Fruit fly (Drosophila melanogaster) whole organism, embryonic: ENCODE data around the gene CG10508.

Experiments
- Abd-B ChIP-seq: fragments of 200-800 bp; sonication (Bioruptor generic); optimal IDR thresholded peaks from 2 replicates; lab custom pipeline; 2018; ENCODE audit warnings: missing biosample characterization, mild to moderate bottlenecking, missing genetic modification characterization, moderate library complexity
- Adf1 ChIP-seq: fragments of 200-800 bp; sonication (Bioruptor generic); IDR thresholded peaks from 2 replicates; pipeline ENCODE4 v1.3.6; 2022; ENCODE audit warnings: missing biosample characterization, missing genetic modification characterization
- B-H2 ChIP-seq: fragments of 200-800 bp; sonication (Bioruptor generic); optimal IDR thresholded peaks from 2 replicates; lab custom pipeline; 2018; ENCODE audit warnings: missing biosample characterization, mild to moderate bottlenecking, missing genetic modification characterization
- Bdp1 ChIP-seq: fragments of 200-800 bp; sonication (Bioruptor generic); optimal IDR thresholded peaks from 3 replicates; lab custom pipeline; 2016; ENCODE audit warnings: missing biosample characterization, missing genetic modification characterization
- Bteb2 ChIP-seq: fragments of 200-800 bp; sonication (Bioruptor generic); optimal IDR thresholded peaks from 2 replicates; lab custom pipeline; 2016; ENCODE audit warnings: missing biosample characterization, missing genetic modification characterization
- CG10654 ChIP-seq: fragments of 200-800 bp; sonication (Bioruptor generic); optimal IDR thresholded peaks from 2 replicates; lab custom pipeline; 2016; ENCODE audit warnings: missing biosample characterization, missing genetic modification characterization
- CG11560 ChIP-seq: fragments of 200-800 bp; sonication (Bioruptor generic); IDR thresholded peaks from 3 replicates; pipeline ENCODE4 v1.3.6; 2022; ENCODE audit warnings: missing biosample characterization, missing genetic modification characterization
- CG12104 ChIP-seq: fragments of 200-800 bp; sonication (Bioruptor generic); optimal IDR thresholded peaks from 3 replicates; lab custom pipeline; 2016; ENCODE audit warnings: missing biosample characterization, missing genetic modification characterization
- CG12236 ChIP-seq: fragments of 200-800 bp; sonication (Bioruptor generic); optimal IDR thresholded peaks from 2 replicates; lab custom pipeline; 2016; ENCODE audit warnings: missing biosample characterization, missing genetic modification characterization
- CG14050 ChIP-seq: fragments of 200-800 bp; sonication (Bioruptor generic); IDR thresholded peaks from 3 replicates; pipeline ENCODE4 v1.3.6; 2022; ENCODE audit warnings: missing biosample characterization, missing genetic modification characterization
- CG15269 ChIP-seq: fragments of 200-800 bp; sonication (Bioruptor generic); optimal IDR thresholded peaks from 2 replicates; lab custom pipeline; 2018; ENCODE audit warnings: missing biosample characterization, mild to moderate bottlenecking, missing genetic modification characterization, moderate library complexity
- CG17361 ChIP-seq: fragments of 200-800 bp; sonication (Bioruptor generic); IDR thresholded peaks from 3 replicates; pipeline ENCODE4 v1.3.6; 2022; ENCODE audit warnings: missing biosample characterization, missing genetic modification characterization
- CG32772 ChIP-seq: fragments of 200-800 bp; sonication (Bioruptor generic); IDR thresholded peaks from 2 replicates; pipeline ENCODE4 v1.3.6; 2022; ENCODE audit warnings: missing biosample characterization, missing genetic modification characterization
- CG34422 ChIP-seq: fragments of 200-800 bp; sonication (Bioruptor generic); IDR thresholded peaks from 3 replicates; pipeline ENCODE4 v1.3.6; 2022; ENCODE audit warnings: missing biosample characterization, missing genetic modification characterization
- CG4360 ChIP-seq: fragments of 200-800 bp; sonication (Bioruptor generic); IDR thresholded peaks from 2 replicates; pipeline ENCODE4 v1.3.6; 2022; ENCODE audit warnings: missing biosample characterization, missing genetic modification characterization
- CG4404 ChIP-seq: fragments of 200-800 bp; sonication (Bioruptor generic); IDR thresholded peaks from 2 replicates; pipeline ENCODE4 v1.3.6; 2022; ENCODE audit warnings: missing biosample characterization, missing genetic modification characterization
- CG6272 ChIP-seq: fragments of 200-800 bp; sonication (Bioruptor generic); IDR thresholded peaks from 2 replicates; pipeline ENCODE4 v1.3.6; 2022; ENCODE audit warnings: missing biosample characterization, missing genetic modification characterization
- CG6765 ChIP-seq: fragments of 200-800 bp; sonication (Bioruptor generic); optimal IDR thresholded peaks from 3 replicates; lab custom pipeline; 2017; ENCODE audit warnings: missing biosample characterization, mild to moderate bottlenecking, missing genetic modification characterization
- CG7839 ChIP-seq: fragments of 200-800 bp; sonication (Bioruptor generic); optimal IDR thresholded peaks from 3 replicates; lab custom pipeline; 2018; ENCODE audit warnings: missing biosample characterization, mild to moderate bottlenecking, missing genetic modification characterization, moderate library complexity
- Camta ChIP-seq: fragments of 200-800 bp; sonication (Bioruptor generic); optimal IDR thresholded peaks from 2 replicates; lab custom pipeline; 2016; ENCODE audit warnings: missing biosample characterization, missing genetic modification characterization
- Dek ChIP-seq: fragments of 200-800 bp; sonication (Bioruptor generic); optimal IDR thresholded peaks from 3 replicates; lab custom pipeline; 2019; ENCODE audit warnings: missing biosample characterization, mild to moderate bottlenecking, missing genetic modification characterization, moderate library complexity
- E2f1 ChIP-seq: fragments of 200-800 bp; sonication (Bioruptor generic); IDR thresholded peaks from 2 replicates; pipeline ENCODE4 v1.3.6; 2022; ENCODE audit warnings: missing biosample characterization, missing genetic modification characterization
- H15 ChIP-seq: fragments of 200-800 bp; sonication (Bioruptor generic); IDR thresholded peaks from 3 replicates; pipeline ENCODE4 v1.3.6; 2022; ENCODE audit warnings: missing biosample characterization, missing genetic modification characterization
- HLH54F ChIP-seq: fragments of 200-800 bp; sonication (Bioruptor generic); optimal IDR thresholded peaks from 3 replicates; lab custom pipeline; 2016; ENCODE audit warnings: missing biosample characterization, missing genetic modification characterization
- Hmx ChIP-seq: fragments of 200-800 bp; sonication (Bioruptor generic); optimal IDR thresholded peaks from 2 replicates; lab custom pipeline; 2016; ENCODE audit warnings: missing biosample characterization, missing genetic modification characterization
- Oaz ChIP-seq: fragments of 200-800 bp; sonication (Bioruptor generic); IDR thresholded peaks from 2 replicates; pipeline ENCODE4 v1.3.6; 2022; ENCODE audit warnings: missing biosample characterization, missing genetic modification characterization
- Ptx1 ChIP-seq: fragments of 200-800 bp; sonication (Bioruptor generic); IDR thresholded peaks from 2 replicates; pipeline ENCODE4 v1.3.6; 2022; ENCODE audit warnings: missing biosample characterization, missing genetic modification characterization
- ase ChIP-seq: fragments of 200-800 bp; sonication (Bioruptor generic); IDR thresholded peaks from 3 replicates; pipeline ENCODE4 v1.3.6; 2022; ENCODE audit warnings: missing biosample characterization, missing genetic modification characterization
- bigmax ChIP-seq: fragments of 200-800 bp; sonication (Bioruptor generic); optimal IDR thresholded peaks from 2 replicates; lab custom pipeline; 2018; ENCODE audit warnings: missing biosample characterization, mild to moderate bottlenecking, missing genetic modification characterization
- cas ChIP-seq: fragments of 200-800 bp; sonication (Bioruptor generic); IDR thresholded peaks from 2 replicates; pipeline ENCODE4 v1.3.6; 2022; ENCODE audit warnings: missing biosample characterization, missing genetic modification characterization
- cg ChIP-seq: fragments of 200-800 bp; sonication (Bioruptor generic); optimal IDR thresholded peaks from 3 replicates; lab custom pipeline; 2019; ENCODE audit warnings: missing biosample characterization, mild to moderate bottlenecking, missing genetic modification characterization, moderate library complexity
- chinmo ChIP-seq: fragments of 200-800 bp; sonication (Bioruptor generic); IDR thresholded peaks from 4 replicates; pipeline ENCODE4 v1.3.6; 2022; ENCODE audit warnings: missing biosample characterization, missing genetic modification characterization; ENCODE audit not compliant: partially characterized antibody
- corto ChIP-seq: fragments of 200-800 bp; sonication (Bioruptor generic); optimal IDR thresholded peaks from 2 replicates; lab custom pipeline; 2016; ENCODE audit warnings: missing biosample characterization, mild to moderate bottlenecking, missing genetic modification characterization, moderate library complexity
- da ChIP-seq: fragments of 200-800 bp; sonication (Bioruptor generic); optimal IDR thresholded peaks from 2 replicates; lab custom pipeline; 2016; ENCODE audit warnings: missing biosample characterization, missing genetic modification characterization
- ewg ChIP-seq: fragments of 200-800 bp; sonication (Bioruptor generic); optimal IDR thresholded peaks from 3 replicates; lab custom pipeline; 2017; ENCODE audit warnings: mild to moderate bottlenecking, missing biosample characterization, missing genetic modification reagents, missing genetic modification characterization
- gsb-n ChIP-seq: fragments of 200-800 bp; sonication (Bioruptor generic); optimal IDR thresholded peaks from 3 replicates; lab custom pipeline; 2018; ENCODE audit warnings: missing biosample characterization, mild to moderate bottlenecking, missing genetic modification characterization
- klu ChIP-seq: fragments of 200-800 bp; sonication (Bioruptor generic); IDR thresholded peaks from 2 replicates; pipeline ENCODE4 v1.3.6; 2022; ENCODE audit warnings: missing biosample characterization, missing genetic modification characterization
- org-1 ChIP-seq: fragments of 200-800 bp; sonication (Bioruptor generic); optimal IDR thresholded peaks from 2 replicates; lab custom pipeline; 2017; ENCODE audit warnings: missing biosample characterization, missing genetic modification characterization
- pros ChIP-seq: fragments of 200-800 bp; sonication (Bioruptor generic); optimal IDR thresholded peaks from 3 replicates; lab custom pipeline; 2019; ENCODE audit warnings: missing biosample characterization, mild to moderate bottlenecking, missing genetic modification characterization, moderate library complexity
- rib ChIP-seq: fragments of 200-800 bp; sonication (Bioruptor generic); IDR thresholded peaks from 2 replicates; pipeline ENCODE4 v1.3.6; 2022; ENCODE audit warnings: missing biosample characterization, missing genetic modification characterization
- seq ChIP-seq: fragments of 200-800 bp; sonication (Bioruptor generic); IDR thresholded peaks from 2 replicates; pipeline ENCODE4 v1.3.6; 2022; ENCODE audit warnings: missing biosample characterization, missing genetic modification characterization
- sisA ChIP-seq: fragments of 200-800 bp; sonication (Bioruptor generic); IDR thresholded peaks from 2 replicates; pipeline ENCODE4 v1.3.6; 2022; ENCODE audit warnings: missing biosample characterization, missing genetic modification characterization
- so ChIP-seq: fragments of 200-800 bp; sonication (Bioruptor generic); IDR thresholded peaks from 3 replicates; pipeline ENCODE4 v1.3.6; 2022; ENCODE audit warnings: missing biosample characterization, missing genetic modification characterization
- sob ChIP-seq: fragments of 200-800 bp; sonication (Bioruptor generic); IDR thresholded peaks from 2 replicates; pipeline ENCODE4 v1.3.6; 2022; ENCODE audit warnings: missing biosample characterization, missing genetic modification characterization
- ssp ChIP-seq: fragments of 200-800 bp; sonication (Bioruptor generic); IDR thresholded peaks from 2 replicates; pipeline ENCODE4 v1.3.6; 2022; ENCODE audit warnings: missing biosample characterization, missing genetic modification characterization
- stc ChIP-seq: fragments of 200-800 bp; sonication (Bioruptor generic); IDR thresholded peaks from 2 replicates; pipeline ENCODE4 v1.3.6; 2022; ENCODE audit warnings: missing biosample characterization, missing genetic modification characterization
- ttk ChIP-seq: fragments of 200-800 bp; sonication (Bioruptor generic); IDR thresholded peaks from 2 replicates; pipeline ENCODE4 v2.1.2; 2022; ENCODE audit warnings: missing biosample characterization, missing genetic modification characterization
- wdn ChIP-seq: fragments of 200-800 bp; sonication (Bioruptor generic); IDR thresholded peaks from 2 replicates; pipeline ENCODE4 v1.3.6; 2022; ENCODE audit warnings: missing biosample characterization, missing genetic modification characterization
- zfh1 ChIP-seq: fragments of 200-800 bp; sonication (Bioruptor generic); IDR thresholded peaks from 3 replicates; pipeline ENCODE4 v1.3.6; 2022; ENCODE audit warnings: missing biosample characterization, missing genetic modification characterization
- zfh2 ChIP-seq: fragments of 200-800 bp; sonication (Bioruptor generic); optimal IDR thresholded peaks from 2 replicates; lab custom pipeline; 2016; ENCODE audit warnings: missing biosample characterization, missing genetic modification characterization

CG10508 gene

dm6 chr3L:21176935-21177581 is 33.0 kb upstream of the CG10508 start (continued):
- TF ChIP-seq da: no peak
- peak; percentile 49; the same call in 1 of the 2 replicates for TF ChIP-seq ttk (GFP tag; lab: Robert Waterston, UW)
- TF ChIP-seq cg (GFP tag; lab: Kevin White, UChicago): no peak
- TF ChIP-seq E2f1 (GFP tag; lab: Robert Waterston, UW): peak; percentile 68
- TF ChIP-seq zfh1: peak; percentile 39; the same call in 1 of the 3 replicates
- peak; percentile 30 for TF ChIP-seq corto (GFP tag; lab: Kevin White, UChicago)
- peak; percentile 49; the same call in 1 of the 2 replicates for TF ChIP-seq CG6272 (GFP tag; lab: Robert Waterston, UW)
- TF ChIP-seq Adf1 (GFP tag; lab: Robert Waterston, UW): peak; percentile 62
- peak; percentile 61; the same call in 1 of the 2 replicates for TF ChIP-seq CG32772
- no peak for TF ChIP-seq chinmo (GFP tag; lab: Robert Waterston, UW)
- peak; percentile 69 for TF ChIP-seq sisA (GFP tag; lab: Robert Waterston, UW)
- peak; percentile 70 for TF ChIP-seq Dek (tag; lab: Kevin White, UChicago)
- peak; percentile 52; the same call in 1 of the 2 replicates for TF ChIP-seq cas (GFP tag; lab: Robert Waterston, UW)
- TF ChIP-seq sob (GFP tag; lab: Robert Waterston, UW): peak; percentile 80
- no peak for TF ChIP-seq CG17361 (GFP tag; lab: Robert Waterston, UW)
- TF ChIP-seq Abd-B (GFP tag; lab: Kevin White, UChicago): peak; percentile 1
- peak; percentile 85; the same call in 1 of the 2 replicates for TF ChIP-seq rib (GFP tag; lab: Robert Waterston, UW)
- TF ChIP-seq CG14050 (GFP tag; lab: Robert Waterston, UW): peak; percentile 53; the same call in 1 of the 3 replicates
- TF ChIP-seq CG10654 (GFP tag; lab: Kevin White, UChicago): peak; percentile 40
- peak; percentile 5 for TF ChIP-seq B-H2 (GFP tag; lab: Kevin White, UChicago)
- TF ChIP-seq zfh2 (GFP tag; lab: Kevin White, UChicago): peak; percentile 72
- no peak for TF ChIP-seq ewg (GFP tag; lab: Kevin White, UChicago)
- TF ChIP-seq CG4404 (GFP tag; lab: Robert Waterston, UW): 0 out of 2 replicates have a peak, but pooled peaks have one; percentile 18
- no peak for TF ChIP-seq pros (GFP tag; lab: Kevin White, UChicago)
- TF ChIP-seq klu (GFP tag; lab: Robert Waterston, UW): peak; percentile 68
- TF ChIP-seq gsb-n (tag; lab: Kevin White, UChicago): no peak
- 0 out of 3 replicates have a peak, but pooled peaks have one; percentile 14 for TF ChIP-seq H15 (GFP tag; lab: Robert Waterston, UW)
- TF ChIP-seq CG34422 (GFP tag; lab: Robert Waterston, UW): peak; percentile 10; the same call in 2 of the 3 replicates
- peak; percentile 81 for TF ChIP-seq CG15269
- TF ChIP-seq Camta: peak; percentile 36
- TF ChIP-seq org-1: peak; percentile 32
- 0 out of 2 replicates have a peak, but pooled peaks have one; percentile 24 for TF ChIP-seq Oaz (GFP tag; lab: Robert Waterston, UW)
- TF ChIP-seq CG7839 (tag; lab: Kevin White, UChicago): peak; percentile 81
- TF ChIP-seq ssp: 0 out of 2 replicates have a peak, but pooled peaks have one; percentile 17
- peak; percentile 30 for TF ChIP-seq Bdp1 (GFP tag; lab: Kevin White, UChicago)
- TF ChIP-seq CG12236 (GFP tag; lab: Kevin White, UChicago): peak; percentile 23
- TF ChIP-seq CG6765: peak; percentile 59
- TF ChIP-seq CG4360 (GFP tag; lab: Robert Waterston, UW): no peak
- TF ChIP-seq CG11560: peak; percentile 68; the same call in 2 of the 3 replicates
- peak; percentile 30 for TF ChIP-seq CG12104 (GFP tag; lab: Kevin White, UChicago)
- TF ChIP-seq Bteb2: peak; percentile 68
- peak; percentile 45 for TF ChIP-seq Hmx (GFP tag; lab: Kevin White, UChicago)
- TF ChIP-seq seq (GFP tag; lab: Robert Waterston, UW): peak; percentile 74
- TF ChIP-seq stc (GFP tag; lab: Robert Waterston, UW): peak; percentile 70
- peak; percentile 80 for TF ChIP-seq Ptx1
- TF ChIP-seq wdn (GFP tag; lab: Robert Waterston, UW): peak; percentile 72; the same call in 1 of the 2 replicates
- peak; percentile 67; the same call in 1 of the 3 replicates for TF ChIP-seq so (GFP tag; lab: Robert Waterston, UW)
- no peak for TF ChIP-seq bigmax (GFP tag; lab: Kevin White, UChicago)
- peak; percentile 51 for TF ChIP-seq HLH54F (GFP tag; lab: Kevin White, UChicago)
- 0 out of 3 replicates have a peak, but pooled peaks have one; percentile 5 for TF ChIP-seq ase
